Fruit fly (Drosophila melanogaster) whole organism, pupa: ENCODE measurements around the gene D19B.

Source experiments
- CG10348 ChIP-seq: fragments of 200-800 bp; sonication (Bioruptor generic); IDR thresholded peaks from 2 replicates; pipeline ENCODE4 v1.3.6; 2022; ENCODE audit warnings: missing biosample characterization, missing genetic modification characterization
- CG13204 ChIP-seq: fragments of 200-800 bp; sonication (Bioruptor generic); optimal IDR thresholded peaks from 2 replicates; lab custom pipeline; 2018; ENCODE audit warnings: missing biosample characterization, mild to moderate bottlenecking, missing genetic modification characterization, moderate library complexity
- CG14655 ChIP-seq: fragments of 200-800 bp; sonication (Bioruptor generic); optimal IDR thresholded peaks from 3 replicates; lab custom pipeline; 2017; ENCODE audit warnings: mild to moderate bottlenecking, missing biosample characterization, missing genetic modification reagents, missing genetic modification characterization
- CG15710 ChIP-seq: fragments of 200-800 bp; sonication (Bioruptor generic); optimal IDR thresholded peaks from 2 replicates; lab custom pipeline; 2018; ENCODE audit warnings: missing biosample characterization, mild to moderate bottlenecking, missing genetic modification characterization, moderate library complexity
- CG17806 ChIP-seq: fragments of 200-800 bp; sonication (Bioruptor generic); optimal IDR thresholded peaks from 2 replicates; lab custom pipeline; 2018; ENCODE audit warnings: missing biosample characterization, mild to moderate bottlenecking, missing genetic modification characterization, moderate library complexity
- CG32121 ChIP-seq: fragments of 200-800 bp; sonication (Bioruptor generic); IDR thresholded peaks from 2 replicates; pipeline ENCODE4 v1.3.6; 2022; ENCODE audit warnings: missing biosample characterization, missing genetic modification characterization
- D1 ChIP-seq: fragments of 200-800 bp; sonication (Bioruptor generic); optimal IDR thresholded peaks from 2 replicates; lab custom pipeline; 2018; ENCODE audit warnings: missing biosample characterization, mild to moderate bottlenecking, missing genetic modification characterization, moderate library complexity
- EcR ChIP-seq: fragments of 200-800 bp; sonication (Bioruptor generic); optimal IDR thresholded peaks from 3 replicates; lab custom pipeline; 2019; ENCODE audit warnings: missing biosample characterization, missing genetic modification characterization, mild to moderate bottlenecking, moderate library complexity, missing genetic modification reagents
- Ets98B ChIP-seq: fragments of 200-800 bp; sonication (Bioruptor generic); IDR thresholded peaks from 2 replicates; pipeline ENCODE4 v1.3.6; 2022; ENCODE audit warnings: missing biosample characterization, missing genetic modification characterization
- Pif1A ChIP-seq: fragments of 200-800 bp; sonication (Bioruptor generic); optimal IDR thresholded peaks from 3 replicates; lab custom pipeline; 2016; ENCODE audit warnings: missing biosample characterization, missing genetic modification characterization
- gl ChIP-seq: fragments of 200-800 bp; sonication (Bioruptor generic); optimal IDR thresholded peaks from 2 replicates; lab custom pipeline; 2018; ENCODE audit warnings: missing biosample characterization, mild to moderate bottlenecking, missing genetic modification characterization
- rn ChIP-seq: fragments of 200-800 bp; sonication (Bioruptor generic); IDR thresholded peaks from 2 replicates; pipeline ENCODE4 v1.3.6; 2022; ENCODE audit warnings: missing biosample characterization, missing genetic modification characterization

DNA sequence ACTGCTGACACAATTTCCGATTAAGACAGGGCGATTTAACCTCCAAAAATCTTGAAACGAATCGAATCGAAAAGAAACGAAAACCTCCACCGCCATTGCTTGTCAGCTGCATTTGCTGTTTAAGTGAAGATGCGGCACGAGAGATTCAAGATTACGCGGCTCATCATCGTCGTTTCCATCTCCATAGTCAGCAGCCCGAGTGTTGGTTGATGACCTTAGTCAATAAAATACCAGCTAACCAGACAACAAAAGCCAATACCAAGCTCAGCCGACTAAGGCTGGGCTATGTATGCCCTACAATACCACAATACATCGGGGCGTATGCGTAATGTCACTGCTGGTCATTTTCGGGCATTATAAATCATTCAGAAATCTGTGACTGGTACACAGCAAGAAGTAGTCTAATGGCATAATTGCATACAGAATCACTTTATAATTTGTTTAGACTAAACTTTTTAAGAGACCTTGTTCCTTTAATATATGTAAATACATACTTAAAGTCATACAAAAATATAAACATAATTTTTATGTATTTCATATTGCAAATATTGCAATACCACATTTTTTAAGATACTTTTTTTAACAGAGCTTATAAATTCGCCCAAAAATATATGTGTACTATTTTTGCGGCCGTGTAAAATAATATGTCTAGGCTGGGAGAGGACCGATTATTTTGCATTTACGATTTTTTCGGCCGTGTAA lies 43.8 kb downstream of the D19B start:
- no peak for TF ChIP-seq Ets98B (GFP tag; lab: Robert Waterston, UW)
- no peak for TF ChIP-seq CG32121
- TF ChIP-seq D1 (tag; lab: Kevin White, UChicago): no peak
- TF ChIP-seq CG15710 (tag; lab: Kevin White, UChicago): no peak
- no peak for TF ChIP-seq CG17806 (tag; lab: Kevin White, UChicago)
- no peak for TF ChIP-seq CG13204 (GFP tag; lab: Kevin White, UChicago)
- no peak for TF ChIP-seq gl (tag; lab: Kevin White, UChicago)
- no peak for TF ChIP-seq rn (GFP tag; lab: Robert Waterston, UW)
- TF ChIP-seq Pif1A: no peak
- peak; percentile 69 for TF ChIP-seq EcR
- TF ChIP-seq CG10348 (GFP tag; lab: Robert Waterston, UW): no peak
- no peak for TF ChIP-seq CG14655 (GFP tag; lab: Kevin White, UChicago)
